Worm (Caenorhabditis elegans) whole organism, L2 larva: ENCODE results near the gene ddp-1.

Experiments
- C34F6.9 ChIP-seq: fragments of 150-350 bp; optimal IDR thresholded peaks from 2 replicates; lab custom pipeline; 2014; ENCODE audit warnings: missing biosample characterization, missing genetic modification characterization
- F13H6.1 ChIP-seq: sonication (generic microtip); optimal IDR thresholded peaks from 2 replicates; lab custom pipeline; 2016; ENCODE audit warnings: missing genetic modification characterization, missing compliant biosample characterization
- ama-1 ChIP-seq: fragments of 150-350 bp; optimal IDR thresholded peaks from 2 replicates; lab custom pipeline; 2018; ENCODE audit warnings: inconsistent platforms
- blmp-1 ChIP-seq: sonication (generic microtip); optimal IDR thresholded peaks from 2 replicates; lab custom pipeline; 2017; ENCODE audit warnings: missing genetic modification characterization, mild to moderate bottlenecking, missing compliant biosample characterization, antibody characterized with exemption, moderate library complexity; ENCODE audit not compliant: insufficient read depth
- ceh-16 ChIP-seq: fragments of 150-350 bp; optimal IDR thresholded peaks from 2 replicates; lab custom pipeline; 2014; ENCODE audit warnings: missing biosample characterization, missing genetic modification characterization
- ceh-82 ChIP-seq: fragments of 150-350 bp; optimal IDR thresholded peaks from 2 replicates; lab custom pipeline; 2014; ENCODE audit warnings: missing biosample characterization, missing genetic modification characterization
- crh-2 ChIP-seq: sonication (generic microtip); optimal IDR thresholded peaks from 2 replicates; lab custom pipeline; 2017; ENCODE audit warnings: missing biosample characterization, missing genetic modification characterization
- dmd-4 ChIP-seq: sonication (generic microtip); optimal IDR thresholded peaks from 2 replicates; lab custom pipeline; 2017; ENCODE audit warnings: missing biosample characterization, missing genetic modification characterization
- egl-27 ChIP-seq: sonication (generic microtip); optimal IDR thresholded peaks from 3 replicates; lab custom pipeline; 2017; ENCODE audit warnings: missing biosample characterization, missing genetic modification reagents, missing genetic modification characterization
- elt-1 ChIP-seq: fragments of 150-350 bp; optimal IDR thresholded peaks from 2 replicates; lab custom pipeline; 2014; ENCODE audit warnings: missing biosample characterization, missing genetic modification characterization
- fos-1 ChIP-seq: fragments of 150-350 bp; optimal IDR thresholded peaks from 2 replicates; lab custom pipeline; 2014; ENCODE audit warnings: missing biosample characterization, missing genetic modification characterization
- gmeb-1 ChIP-seq: fragments of 150-350 bp; optimal IDR thresholded peaks from 2 replicates; lab custom pipeline; 2014; ENCODE audit warnings: missing biosample characterization, missing genetic modification characterization
- lin-13 ChIP-seq: fragments of 150-350 bp; optimal IDR thresholded peaks from 2 replicates; lab custom pipeline; 2014; ENCODE audit warnings: missing biosample characterization, missing genetic modification reagents, missing genetic modification characterization
- lin-39 ChIP-seq: fragments of 150-350 bp; optimal IDR thresholded peaks from 2 replicates; lab custom pipeline; 2014; ENCODE audit warnings: missing biosample characterization, missing genetic modification reagents, missing genetic modification characterization
- lsy-2 ChIP-seq, 2 experiments: fragments of 150-350 bp in 1 of 2; sonication (generic microtip) in 1 of 2; optimal IDR thresholded peaks; 2 replicates each; lab custom pipeline; 2014 to 2017; ENCODE audit warnings: missing biosample characterization in 2 of 2, missing genetic modification characterization in 2 of 2
- mab-5 ChIP-seq: fragments of 150-350 bp; optimal IDR thresholded peaks from 2 replicates; lab custom pipeline; 2014; ENCODE audit warnings: missing biosample characterization, missing genetic modification characterization
- mdl-1 ChIP-seq, 2 experiments: fragments of 150-350 bp in 1 of 2; sonication (generic microtip) in 1 of 2; optimal IDR thresholded peaks; 2 replicates each; lab custom pipeline; 2017; ENCODE audit warnings: missing biosample characterization in 2 of 2, missing genetic modification characterization in 2 of 2
- nhr-10 ChIP-seq: sonication (generic microtip); optimal IDR thresholded peaks from 2 replicates; lab custom pipeline; 2017; ENCODE audit warnings: missing biosample characterization, missing genetic modification characterization
- nhr-237 ChIP-seq: fragments of 150-350 bp; optimal IDR thresholded peaks from 2 replicates; lab custom pipeline; 2014; ENCODE audit warnings: missing biosample characterization, missing genetic modification characterization
- nhr-25 ChIP-seq: fragments of 150-350 bp; sonication (generic microtip); optimal IDR thresholded peaks from 3 replicates; lab custom pipeline; 2014; ENCODE audit warnings: missing biosample characterization, missing genetic modification characterization
- nhr-6 ChIP-seq: fragments of 150-350 bp; optimal IDR thresholded peaks from 2 replicates; lab custom pipeline; 2014; ENCODE audit warnings: missing biosample characterization, missing genetic modification characterization
- nhr-77 ChIP-seq: fragments of 150-350 bp; optimal IDR thresholded peaks from 2 replicates; lab custom pipeline; 2014; ENCODE audit warnings: missing biosample characterization, missing genetic modification characterization
- sem-4 ChIP-seq: fragments of 150-350 bp; optimal IDR thresholded peaks from 2 replicates; lab custom pipeline; 2014; ENCODE audit warnings: missing biosample characterization, missing genetic modification reagents, missing genetic modification characterization
- skn-1 ChIP-seq: sonication (generic microtip); optimal IDR thresholded peaks from 2 replicates; lab custom pipeline; 2017; ENCODE audit warnings: missing biosample characterization, missing genetic modification characterization
- sma-3 ChIP-seq: sonication (generic microtip); optimal IDR thresholded peaks from 2 replicates; lab custom pipeline; 2016; ENCODE audit warnings: missing genetic modification reagents, missing genetic modification characterization, missing compliant biosample characterization
- sma-9 ChIP-seq, 2 experiments: fragments of 150-350 bp in 1 of 2; sonication (generic microtip) in 1 of 2; optimal IDR thresholded peaks; 2 replicates each; lab custom pipeline; 2014 to 2016; ENCODE audit warnings: missing genetic modification characterization in 2 of 2, mild to moderate bottlenecking in 1 of 2, missing biosample characterization in 1 of 2, missing compliant biosample characterization in 1 of 2, missing genetic modification reagents in 1 of 2, moderate library complexity in 1 of 2
- snpc-4 ChIP-seq: fragments of 150-350 bp; optimal IDR thresholded peaks from 2 replicates; lab custom pipeline; 2014; ENCODE audit warnings: missing biosample characterization, missing genetic modification characterization
- unc-55 ChIP-seq: fragments of 150-350 bp; sonication (generic microtip); optimal IDR thresholded peaks from 3 replicates; lab custom pipeline; 2014; ENCODE audit warnings: missing biosample characterization, missing genetic modification reagents, missing genetic modification characterization
- zag-1 ChIP-seq: fragments of 150-350 bp; optimal IDR thresholded peaks from 2 replicates; lab custom pipeline; 2014; ENCODE audit warnings: missing biosample characterization, missing genetic modification characterization
- ztf-1 ChIP-seq: fragments of 200-800 bp; sonication (Bioruptor generic); conservative IDR thresholded peaks from 2 replicates; pipeline ENCODE4 v1.3.6; 2022; ENCODE audit warnings: missing genetic modification characterization, missing compliant biosample characterization
- ztf-4 ChIP-seq: fragments of 150-350 bp; optimal IDR thresholded peaks from 2 replicates; lab custom pipeline; 2014; ENCODE audit warnings: missing biosample characterization, missing genetic modification characterization

Gene ddp-1

ce11 chrIII:1831104-1831503 is 28.6 kb upstream of the ddp-1 start:
- no peak for TF ChIP-seq fos-1
- no peak for TF ChIP-seq lsy-2 (tag; optimal IDR thresholded peaks at IDR 0.05; lab: Kevin White, UChicago)

- TF ChIP-seq C34F6.9 (tag; lab: Kevin White, UChicago), result no peak
- no peak for TF ChIP-seq blmp-1 (tag; lab: Kevin White, UChicago)
- TF ChIP-seq nhr-237 (tag; lab: Kevin White, UChicago), result no peak
- no peak for TF ChIP-seq ztf-4
- TF ChIP-seq crh-2 (tag; lab: Kevin White, UChicago), result no peak
- no peak for TF ChIP-seq mab-5 (tag; lab: Kevin White, UChicago)
- no peak for TF ChIP-seq nhr-77 (tag; lab: Kevin White, UChicago)
- TF ChIP-seq skn-1 (tag; lab: Kevin White, UChicago), result no peak
Measured at ce11 chrIII:1832453-1832852, 27.2 kb upstream of the ddp-1 start.

- TF ChIP-seq dmd-4 (tag; lab: Kevin White, UChicago) (no peak), C34F6.9 (tag; lab: Kevin White, UChicago) (no peak), ztf-4 (no peak), lin-13 (GFP tag; lab: Kevin White, UChicago) (no peak), mdl-1 (tag; optimal IDR thresholded peaks at IDR 0.05; lab: Kevin White, UChicago) (no peak), sma-9 (GFP tag; optimal IDR thresholded peaks at IDR 0.05; lab: Kevin White, UChicago) (no peak), sma-9 (tag; optimal IDR thresholded peaks at IDR 0.05; lab: Kevin White, UChicago) (no peak), elt-1 (tag; lab: Kevin White, UChicago) (no peak), ceh-16 (no peak), lin-39 (tag; lab: Kevin White, UChicago) (no peak), sma-3 (no peak), ama-1 (lab: Kevin White, UChicago) (no peak), nhr-6 (no peak), blmp-1 (tag; lab: Kevin White, UChicago) (no peak), unc-55 (GFP tag; lab: Kevin White, UChicago) (no peak), lsy-2 (tag; optimal IDR thresholded peaks at IDR 0.05; lab: Kevin White, UChicago) (no peak), gmeb-1 (tag; lab: Kevin White, UChicago) (no peak), ztf-1 (GFP tag; lab: Robert Waterston, UW) (no peak), nhr-77 (tag; lab: Kevin White, UChicago) (no peak), egl-27 (tag; lab: Kevin White, UChicago) (no peak)
Measured at ce11 chrIII:1833984-1834563, 25.6 kb upstream of the ddp-1 start, which contains the start of gene rexd-1. Gene rexd-1 (plus strand): TSS chrIII:1834513.

- TF ChIP-seq sem-4 (no peak), zag-1 (tag; lab: Kevin White, UChicago) (no peak), unc-55 (GFP tag; lab: Kevin White, UChicago) (no peak), blmp-1 (tag; lab: Kevin White, UChicago) (no peak)
Measured at ce11 chrIII:1848747-1849146, 10.9 kb upstream of the ddp-1 start, which contains the start of gene pqn-82. Gene pqn-82 (plus strand): TSS chrIII:1849047.

- no peak for TF ChIP-seq fos-1
- TF ChIP-seq snpc-4 (tag; lab: Kevin White, UChicago), result no peak
- no peak for TF ChIP-seq F13H6.1 (tag; lab: Kevin White, UChicago)
- TF ChIP-seq elt-1 (tag; lab: Kevin White, UChicago), result no peak
- no peak for TF ChIP-seq crh-2 (tag; lab: Kevin White, UChicago)
- no peak for TF ChIP-seq sma-3
- TF ChIP-seq ceh-16, result no peak
- no peak for TF ChIP-seq nhr-10 (tag; lab: Kevin White, UChicago)
Measured at ce11 chrIII:1852126-1852717, 7.5 kb upstream of the ddp-1 start.

- TF ChIP-seq nhr-25 (tag; lab: Kevin White, UChicago) (peak; percentile 11), gmeb-1 (tag; lab: Kevin White, UChicago) (peak; percentile 1), ceh-82 (no peak), sma-9 (GFP tag; optimal IDR thresholded peaks at IDR 0.05; lab: Kevin White, UChicago) (no peak), sma-9 (tag; optimal IDR thresholded peaks at IDR 0.05; lab: Kevin White, UChicago) (no peak), blmp-1 (tag; lab: Kevin White, UChicago) (peak; percentile 64), lsy-2 (tag; optimal IDR thresholded peaks at IDR 0.05; lab: Kevin White, UChicago) (peak in 1 of 2 experiments; percentile 7)
Measured at ce11 chrIII:1853944-1854343, 5.7 kb upstream of the ddp-1 start.
